Fruit fly (Drosophila melanogaster) whole organism, embryonic: Measurements from ENCODE around the gene CG15894.

Source experiments
- B-H2 ChIP-seq: fragments of 200-800 bp; sonication (Bioruptor generic); optimal IDR thresholded peaks from 2 replicates; lab custom pipeline; 2018; ENCODE audit warnings: missing biosample characterization, mild to moderate bottlenecking, missing genetic modification characterization
- BEAF-32 ChIP-seq: fragments of 200-800 bp; sonication (Bioruptor generic); optimal IDR thresholded peaks from 3 replicates; lab custom pipeline; 2017; ENCODE audit warnings: missing biosample characterization, missing genetic modification characterization, mild to moderate bottlenecking, moderate library complexity, missing genetic modification reagents
- CG10209 ChIP-seq: fragments of 200-800 bp; sonication (Bioruptor generic); optimal IDR thresholded peaks from 3 replicates; lab custom pipeline; 2017; ENCODE audit warnings: missing biosample characterization, mild to moderate bottlenecking, missing genetic modification characterization, missing genetic modification reagents
- CG11456 ChIP-seq: fragments of 200-800 bp; sonication (Bioruptor generic); IDR thresholded peaks from 3 replicates; pipeline ENCODE4 v1.3.6; 2022; ENCODE audit warnings: missing biosample characterization, missing genetic modification characterization
- CG13624 ChIP-seq: fragments of 200-800 bp; sonication (Bioruptor generic); optimal IDR thresholded peaks from 2 replicates; lab custom pipeline; 2016; ENCODE audit warnings: missing biosample characterization, missing genetic modification characterization
- CG15011 ChIP-seq: fragments of 200-800 bp; sonication (Bioruptor generic); optimal IDR thresholded peaks from 3 replicates; lab custom pipeline; 2018; ENCODE audit warnings: missing biosample characterization, mild to moderate bottlenecking, missing genetic modification characterization
- CG17802 ChIP-seq: fragments of 200-800 bp; sonication (Bioruptor generic); optimal IDR thresholded peaks from 2 replicates; lab custom pipeline; 2018; ENCODE audit warnings: missing biosample characterization, mild to moderate bottlenecking, missing genetic modification characterization, moderate library complexity
- CG18011 ChIP-seq: fragments of 200-800 bp; sonication (Bioruptor generic); optimal IDR thresholded peaks from 2 replicates; lab custom pipeline; 2017; ENCODE audit warnings: missing biosample characterization, missing genetic modification characterization, mild to moderate bottlenecking, moderate library complexity, missing genotype
- CG2678 ChIP-seq: fragments of 200-800 bp; sonication (Bioruptor generic); optimal IDR thresholded peaks from 3 replicates; lab custom pipeline; 2019; ENCODE audit warnings: missing biosample characterization, mild to moderate bottlenecking, missing genetic modification characterization, moderate library complexity
- CG6654 ChIP-seq: fragments of 200-800 bp; sonication (Bioruptor generic); optimal IDR thresholded peaks from 2 replicates; lab custom pipeline; 2017; ENCODE audit warnings: missing biosample characterization, mild to moderate bottlenecking, missing genetic modification characterization
- CG7745 ChIP-seq: fragments of 200-800 bp; sonication (Bioruptor generic); optimal IDR thresholded peaks from 2 replicates; lab custom pipeline; 2018; ENCODE audit warnings: missing biosample characterization, mild to moderate bottlenecking, missing genetic modification characterization, moderate library complexity
- CG8290 ChIP-seq, 3 experiments: fragments of 200-800 bp; sonication (Bioruptor generic); optimal IDR thresholded peaks; 2 replicates each; lab custom pipeline; 2016 to 2019; ENCODE audit warnings: missing biosample characterization in 3 of 3, missing genetic modification characterization in 3 of 3, mild to moderate bottlenecking in 2 of 3, moderate library complexity in 1 of 3
- CG9727 ChIP-seq: fragments of 200-800 bp; sonication (Bioruptor generic); optimal IDR thresholded peaks from 3 replicates; lab custom pipeline; 2017; ENCODE audit warnings: missing biosample characterization, mild to moderate bottlenecking, missing genetic modification characterization
- Camta ChIP-seq: fragments of 200-800 bp; sonication (Bioruptor generic); optimal IDR thresholded peaks from 2 replicates; lab custom pipeline; 2016; ENCODE audit warnings: missing biosample characterization, missing genetic modification characterization
- CoRest ChIP-seq: fragments of 200-800 bp; sonication (Bioruptor generic); optimal IDR thresholded peaks from 3 replicates; lab custom pipeline; 2018; ENCODE audit warnings: missing biosample characterization, mild to moderate bottlenecking, missing genetic modification characterization, moderate library complexity
- E2f2 ChIP-seq: fragments of 200-800 bp; sonication (Bioruptor generic); IDR thresholded peaks from 2 replicates; pipeline ENCODE4 v1.3.6; 2022; ENCODE audit warnings: missing biosample characterization, missing genetic modification characterization
- HmgD ChIP-seq: fragments of 200-800 bp; sonication (Bioruptor generic); optimal IDR thresholded peaks from 3 replicates; lab custom pipeline; 2016; ENCODE audit warnings: missing biosample characterization, missing genetic modification characterization
- Hsf ChIP-seq: fragments of 200-800 bp; sonication (Bioruptor generic); optimal IDR thresholded peaks from 3 replicates; lab custom pipeline; 2016; ENCODE audit warnings: missing biosample characterization, missing genetic modification characterization
- Mes4 ChIP-seq: fragments of 200-800 bp; sonication (Bioruptor generic); optimal IDR thresholded peaks from 2 replicates; lab custom pipeline; 2016; ENCODE audit warnings: missing biosample characterization, missing genetic modification characterization
- Pdp1 ChIP-seq, 2 experiments: fragments of 200-800 bp; sonication (Bioruptor generic); optimal IDR thresholded peaks; 3 replicates each; lab custom pipeline; 2016; ENCODE audit warnings: missing biosample characterization in 2 of 2, missing genetic modification characterization in 2 of 2, mild to moderate bottlenecking in 1 of 2, moderate library complexity in 1 of 2
- Ravus ChIP-seq: fragments of 200-800 bp; sonication (Bioruptor generic); IDR thresholded peaks from 2 replicates; pipeline ENCODE4 v1.3.6; 2022; ENCODE audit warnings: missing biosample characterization, missing genetic modification characterization
- Rx ChIP-seq: fragments of 200-800 bp; sonication (Bioruptor generic); IDR thresholded peaks from 2 replicates; pipeline ENCODE4 v1.3.6; 2022; ENCODE audit warnings: missing biosample characterization, missing genetic modification characterization
- Sin3A ChIP-seq: fragments of >200 bp; optimal IDR thresholded peaks from 2 replicates; lab custom pipeline; 2018
- Sry-β ChIP-seq: fragments of 200-800 bp; sonication (Bioruptor generic); optimal IDR thresholded peaks from 2 replicates; lab custom pipeline; 2018; ENCODE audit warnings: missing biosample characterization, mild to moderate bottlenecking, missing genetic modification characterization, moderate library complexity
- Sry-δ ChIP-seq: fragments of 200-800 bp; sonication (Bioruptor generic); optimal IDR thresholded peaks from 2 replicates; lab custom pipeline; 2016; ENCODE audit warnings: missing biosample characterization, missing genetic modification characterization
- YL-1 ChIP-seq: fragments of 200-800 bp; sonication (Bioruptor generic); optimal IDR thresholded peaks from 3 replicates; lab custom pipeline; 2017; ENCODE audit warnings: missing biosample characterization, mild to moderate bottlenecking, missing genetic modification characterization
- bigmax ChIP-seq: fragments of 200-800 bp; sonication (Bioruptor generic); optimal IDR thresholded peaks from 2 replicates; lab custom pipeline; 2018; ENCODE audit warnings: missing biosample characterization, mild to moderate bottlenecking, missing genetic modification characterization
- br ChIP-seq: fragments of >200 bp; optimal IDR thresholded peaks from 2 replicates; lab custom pipeline; 2017
- btn ChIP-seq: fragments of 200-800 bp; sonication (Bioruptor generic); optimal IDR thresholded peaks from 2 replicates; lab custom pipeline; 2016; ENCODE audit warnings: missing biosample characterization, missing genetic modification characterization
- crc ChIP-seq: fragments of 200-800 bp; sonication (Bioruptor generic); optimal IDR thresholded peaks from 2 replicates; lab custom pipeline; 2016; ENCODE audit warnings: missing biosample characterization, missing genetic modification characterization
- cwo ChIP-seq: fragments of 200-800 bp; sonication (Bioruptor generic); optimal IDR thresholded peaks from 3 replicates; lab custom pipeline; 2017; ENCODE audit warnings: missing biosample characterization, missing genetic modification characterization, mild to moderate bottlenecking, moderate library complexity, missing genetic modification reagents
- dmrt99B ChIP-seq: fragments of 200-800 bp; sonication (Bioruptor generic); optimal IDR thresholded peaks from 2 replicates; lab custom pipeline; 2018; ENCODE audit warnings: missing biosample characterization, mild to moderate bottlenecking, missing genetic modification characterization, moderate library complexity
- fd102C ChIP-seq: fragments of 200-800 bp; sonication (Bioruptor generic); optimal IDR thresholded peaks from 2 replicates; lab custom pipeline; 2018; ENCODE audit warnings: missing biosample characterization, mild to moderate bottlenecking, missing genetic modification characterization, moderate library complexity
- fu2 ChIP-seq: fragments of 200-800 bp; sonication (Bioruptor generic); optimal IDR thresholded peaks from 2 replicates; lab custom pipeline; 2016; ENCODE audit warnings: missing biosample characterization, missing genetic modification characterization
- gem ChIP-seq: fragments of 200-800 bp; sonication (Bioruptor generic); optimal IDR thresholded peaks from 2 replicates; lab custom pipeline; 2019; ENCODE audit warnings: missing biosample characterization, mild to moderate bottlenecking, missing genetic modification characterization, moderate library complexity
- jumu ChIP-seq: fragments of 200-800 bp; sonication (Bioruptor generic); optimal IDR thresholded peaks from 3 replicates; lab custom pipeline; 2016; ENCODE audit warnings: missing biosample characterization, missing genetic modification characterization
- lmd ChIP-seq: fragments of 200-800 bp; sonication (Bioruptor generic); IDR thresholded peaks from 2 replicates; pipeline ENCODE4 v1.3.6; 2022; ENCODE audit warnings: missing biosample characterization, missing genetic modification characterization
- luna ChIP-seq: fragments of 200-800 bp; sonication (Bioruptor generic); optimal IDR thresholded peaks from 2 replicates; lab custom pipeline; 2016; ENCODE audit warnings: missing biosample characterization, missing genetic modification characterization
- mirr ChIP-seq: fragments of 200-800 bp; sonication (Bioruptor generic); optimal IDR thresholded peaks from 3 replicates; lab custom pipeline; 2018; ENCODE audit warnings: missing biosample characterization, mild to moderate bottlenecking, missing genetic modification characterization
- p53 ChIP-seq: fragments of 200-800 bp; sonication (Bioruptor generic); optimal IDR thresholded peaks from 2 replicates; lab custom pipeline; 2016; ENCODE audit warnings: missing biosample characterization, missing genetic modification characterization
- pita ChIP-seq: fragments of 200-800 bp; sonication (Bioruptor generic); optimal IDR thresholded peaks from 2 replicates; lab custom pipeline; 2017; ENCODE audit warnings: missing biosample characterization, mild to moderate bottlenecking, missing genetic modification characterization
- pzg ChIP-seq: fragments of 200-800 bp; sonication (Bioruptor generic); optimal IDR thresholded peaks from 3 replicates; lab custom pipeline; 2018; ENCODE audit warnings: missing biosample characterization, mild to moderate bottlenecking, missing genetic modification characterization, moderate library complexity
- repo ChIP-seq: fragments of 200-800 bp; sonication (Bioruptor generic); optimal IDR thresholded peaks from 2 replicates; lab custom pipeline; 2016; ENCODE audit warnings: missing biosample characterization, missing genetic modification characterization
- scrt ChIP-seq: fragments of 200-800 bp; sonication (Bioruptor generic); optimal IDR thresholded peaks from 2 replicates; lab custom pipeline; 2018; ENCODE audit warnings: missing biosample characterization, mild to moderate bottlenecking, missing genetic modification characterization, moderate library complexity
- sisA ChIP-seq: fragments of 200-800 bp; sonication (Bioruptor generic); IDR thresholded peaks from 2 replicates; pipeline ENCODE4 v1.3.6; 2022; ENCODE audit warnings: missing biosample characterization, missing genetic modification characterization
- sqz ChIP-seq: fragments of 200-800 bp; sonication (Bioruptor generic); optimal IDR thresholded peaks from 3 replicates; lab custom pipeline; 2018; ENCODE audit warnings: missing biosample characterization, mild to moderate bottlenecking, missing genetic modification characterization
- ssp ChIP-seq: fragments of 200-800 bp; sonication (Bioruptor generic); IDR thresholded peaks from 2 replicates; pipeline ENCODE4 v1.3.6; 2022; ENCODE audit warnings: missing biosample characterization, missing genetic modification characterization
- stwl ChIP-seq: fragments of 200-800 bp; sonication (Bioruptor generic); optimal IDR thresholded peaks from 3 replicates; lab custom pipeline; 2018; ENCODE audit warnings: missing biosample characterization, mild to moderate bottlenecking, missing genetic modification characterization, moderate library complexity
- tap ChIP-seq: fragments of 200-800 bp; optimal IDR thresholded peaks from 3 replicates; lab custom pipeline; 2019; ENCODE audit warnings: missing biosample characterization, mild to moderate bottlenecking, missing genetic modification characterization, moderate library complexity
- tll ChIP-seq, 2 experiments: fragments of 200-800 bp in 1 of 2; fragments of >200 bp in 1 of 2; sonication (Bioruptor generic) in 1 of 2; optimal IDR thresholded peaks; 2 replicates each; lab custom pipeline; 2017 to 2019; ENCODE audit warnings: missing biosample characterization in 2 of 2, missing genetic modification characterization in 2 of 2, mild to moderate bottlenecking in 1 of 2, moderate library complexity in 1 of 2
- toy ChIP-seq: fragments of 200-800 bp; sonication (Bioruptor generic); IDR thresholded peaks from 2 replicates; pipeline ENCODE4 v1.3.6; 2022; ENCODE audit warnings: missing biosample characterization, missing genetic modification characterization
- vvl ChIP-seq: fragments of 200-800 bp; sonication (Bioruptor generic); IDR thresholded peaks from 2 replicates; pipeline ENCODE4 v1.3.6; 2022; ENCODE audit warnings: missing biosample characterization, missing genetic modification characterization

Gene CG15894

dm6 chrX:6260900-6261299 is 48.1 kb upstream of the CG15894 start, which contains the start of gene Josd (continued):
- no peak for TF ChIP-seq CG11456 (GFP tag; lab: Robert Waterston, UW)
- no peak for TF ChIP-seq Rx (GFP tag; lab: Robert Waterston, UW)
- no peak for TF ChIP-seq CG6654 (GFP tag; lab: Kevin White, UChicago)
- TF ChIP-seq Ravus (GFP tag; lab: Robert Waterston, UW): no peak
- TF ChIP-seq CoRest (tag; lab: Kevin White, UChicago): no peak
- TF ChIP-seq dmrt99B (tag; lab: Kevin White, UChicago): no peak
- no peak for TF ChIP-seq Mes4 (GFP tag; lab: Kevin White, UChicago)
- no peak for TF ChIP-seq pita
- TF ChIP-seq CG15011 (GFP tag; lab: Kevin White, UChicago): no peak
- TF ChIP-seq tll (GFP tag; optimal IDR thresholded peaks at IDR 0.05; lab: Kevin White, UChicago): no peak
- peak; percentile 19 for TF ChIP-seq YL-1 (GFP tag; lab: Kevin White, UChicago)
- no peak for TF ChIP-seq bigmax (GFP tag; lab: Kevin White, UChicago)
- no peak for TF ChIP-seq tap (tag; lab: Kevin White, UChicago)
- peak; percentile 48 for TF ChIP-seq stwl (tag; lab: Kevin White, UChicago)
- no peak for TF ChIP-seq Hsf (GFP tag; lab: Kevin White, UChicago)
- TF ChIP-seq Pdp1 (GFP tag; optimal IDR thresholded peaks at IDR 0.05; lab: Kevin White, UChicago): no peak
- no peak for TF ChIP-seq Sry-β (GFP tag; lab: Kevin White, UChicago)
- no peak for TF ChIP-seq ssp (GFP tag; lab: Robert Waterston, UW)
- peak; percentile 90 for TF ChIP-seq Sry-δ (GFP tag; lab: Kevin White, UChicago)
- no peak for TF ChIP-seq CG7745
- TF ChIP-seq pzg (GFP tag; lab: Kevin White, UChicago): peak; percentile 51
- no peak for TF ChIP-seq sqz
- TF ChIP-seq CG18011 (GFP tag; lab: Kevin White, UChicago): no peak
- no peak for TF ChIP-seq br (lab: Kevin White, UChicago)
- no peak for TF ChIP-seq scrt (GFP tag; lab: Kevin White, UChicago)
- TF ChIP-seq vvl: 0 out of 2 replicates have a peak, but pooled peaks have one; percentile 8
- no peak for TF ChIP-seq Camta (GFP tag; lab: Kevin White, UChicago)
- TF ChIP-seq gem: no peak
- no peak for TF ChIP-seq CG17802 (tag; lab: Kevin White, UChicago)
- TF ChIP-seq lmd (GFP tag; lab: Robert Waterston, UW): no peak
- TF ChIP-seq mirr (GFP tag; lab: Kevin White, UChicago): no peak
- TF ChIP-seq E2f2: no peak
- TF ChIP-seq btn (GFP tag; lab: Kevin White, UChicago): no peak
- TF ChIP-seq jumu (GFP tag; lab: Kevin White, UChicago): no peak
- TF ChIP-seq sisA (GFP tag; lab: Robert Waterston, UW): no peak
- peak; percentile 85 for TF ChIP-seq BEAF-32 (GFP tag; lab: Kevin White, UChicago)
- TF ChIP-seq CG2678: peak; percentile 8
- TF ChIP-seq CG9727 (GFP tag; lab: Kevin White, UChicago): no peak
- no peak for TF ChIP-seq fu2 (GFP tag; lab: Kevin White, UChicago)
- TF ChIP-seq repo (GFP tag; lab: Kevin White, UChicago): no peak
- peak; percentile 17 for TF ChIP-seq B-H2
- no peak for TF ChIP-seq CG10209 (GFP tag; lab: Kevin White, UChicago)
- no peak for TF ChIP-seq fd102C (GFP tag; lab: Kevin White, UChicago)
- no peak for TF ChIP-seq CG13624 (GFP tag; lab: Kevin White, UChicago)
- no peak for TF ChIP-seq luna (GFP tag; lab: Kevin White, UChicago)
- TF ChIP-seq cwo (GFP tag; lab: Kevin White, UChicago): no peak
- TF ChIP-seq HmgD: no peak
- TF ChIP-seq p53 (GFP tag; lab: Kevin White, UChicago): no peak
- TF ChIP-seq crc (GFP tag; lab: Kevin White, UChicago): no peak
- TF ChIP-seq Sin3A (lab: Kevin White, UChicago): no peak
- TF ChIP-seq CG8290 (GFP tag; optimal IDR thresholded peaks at IDR 0.05; lab: Kevin White, UChicago): no peak
- TF ChIP-seq CG8290 (tag; optimal IDR thresholded peaks at IDR 0.05; lab: Kevin White, UChicago): peak in 1 of 2 experiments; percentile 41
- TF ChIP-seq toy (GFP tag; lab: Robert Waterston, UW): no peak
